Fruit fly (Drosophila melanogaster) whole organism, embryonic: ENCODE data around the gene Adgf-C.

ENCODE experiments used
- CG10147 ChIP-seq: fragments of 200-800 bp; sonication (Bioruptor generic); optimal IDR thresholded peaks from 2 replicates; lab custom pipeline; 2019; ENCODE audit warnings: missing biosample characterization, mild to moderate bottlenecking, missing genetic modification characterization, moderate library complexity
- CG10267 ChIP-seq: fragments of 200-800 bp; sonication (Bioruptor generic); optimal IDR thresholded peaks from 2 replicates; lab custom pipeline; 2018; ENCODE audit warnings: missing biosample characterization, mild to moderate bottlenecking, missing genetic modification characterization, moderate library complexity
- CG10959 ChIP-seq: fragments of 200-800 bp; sonication (Bioruptor generic); IDR thresholded peaks from 2 replicates; pipeline ENCODE4 v1.3.6; 2022; ENCODE audit warnings: missing biosample characterization, missing genetic modification characterization
- CG12155 ChIP-seq: fragments of 200-800 bp; sonication (Bioruptor generic); optimal IDR thresholded peaks from 3 replicates; lab custom pipeline; 2016; ENCODE audit warnings: missing biosample characterization, missing genetic modification characterization
- CG12219 ChIP-seq: fragments of 200-800 bp; sonication (Bioruptor generic); optimal IDR thresholded peaks from 3 replicates; lab custom pipeline; 2018; ENCODE audit warnings: missing biosample characterization, mild to moderate bottlenecking, missing genetic modification characterization
- CG12942 ChIP-seq: fragments of 200-800 bp; sonication (Bioruptor generic); optimal IDR thresholded peaks from 3 replicates; lab custom pipeline; 2016; ENCODE audit warnings: missing biosample characterization, missing genetic modification characterization
- CG14014 ChIP-seq: fragments of 200-800 bp; sonication (Bioruptor generic); IDR thresholded peaks from 2 replicates; pipeline ENCODE4 v1.3.6; 2022; ENCODE audit warnings: missing biosample characterization, missing genetic modification characterization
- CG14667 ChIP-seq: fragments of 200-800 bp; sonication (Bioruptor generic); IDR thresholded peaks from 2 replicates; pipeline ENCODE4 v1.3.6; 2022; ENCODE audit warnings: missing biosample characterization, missing genetic modification characterization
- CG15073 ChIP-seq: fragments of 200-800 bp; sonication (Bioruptor generic); optimal IDR thresholded peaks from 2 replicates; lab custom pipeline; 2016; ENCODE audit warnings: missing biosample characterization, missing genetic modification characterization
- CG15479 ChIP-seq: fragments of 200-800 bp; sonication (Bioruptor generic); optimal IDR thresholded peaks from 3 replicates; lab custom pipeline; 2019; ENCODE audit warnings: missing biosample characterization, mild to moderate bottlenecking, missing genetic modification characterization, moderate library complexity
- CG15601 ChIP-seq: fragments of 200-800 bp; sonication (Bioruptor generic); optimal IDR thresholded peaks from 3 replicates; lab custom pipeline; 2019; ENCODE audit warnings: missing biosample characterization, mild to moderate bottlenecking, missing genetic modification characterization, moderate library complexity
- CG1602 ChIP-seq: fragments of 200-800 bp; sonication (Bioruptor generic); optimal IDR thresholded peaks from 3 replicates; lab custom pipeline; 2016; ENCODE audit warnings: missing biosample characterization, missing genetic modification characterization
- CG16779 ChIP-seq: fragments of 200-800 bp; sonication (Bioruptor generic); IDR thresholded peaks from 2 replicates; pipeline ENCODE4 v1.3.6; 2022; ENCODE audit warnings: missing biosample characterization, missing genetic modification characterization
- CG17829 ChIP-seq: fragments of 200-800 bp; optimal IDR thresholded peaks from 2 replicates; lab custom pipeline; 2019; ENCODE audit warnings: missing biosample characterization, mild to moderate bottlenecking, missing genetic modification characterization, moderate library complexity
- CG2199 ChIP-seq: fragments of 200-800 bp; sonication (Bioruptor generic); IDR thresholded peaks from 3 replicates; pipeline ENCODE4 v1.3.6; 2022; ENCODE audit warnings: missing biosample characterization, missing genetic modification characterization
- CG2202 ChIP-seq: fragments of 200-800 bp; sonication (Bioruptor generic); optimal IDR thresholded peaks from 2 replicates; lab custom pipeline; 2018; ENCODE audit warnings: missing biosample characterization, mild to moderate bottlenecking, missing genetic modification characterization
- CG4360 ChIP-seq: fragments of 200-800 bp; sonication (Bioruptor generic); IDR thresholded peaks from 2 replicates; pipeline ENCODE4 v1.3.6; 2022; ENCODE audit warnings: missing biosample characterization, missing genetic modification characterization
- CG6765 ChIP-seq: fragments of 200-800 bp; sonication (Bioruptor generic); optimal IDR thresholded peaks from 3 replicates; lab custom pipeline; 2017; ENCODE audit warnings: missing biosample characterization, mild to moderate bottlenecking, missing genetic modification characterization
- CG7271 ChIP-seq: fragments of 200-800 bp; sonication (Bioruptor generic); optimal IDR thresholded peaks from 2 replicates; lab custom pipeline; 2018; ENCODE audit warnings: missing biosample characterization, mild to moderate bottlenecking, missing genetic modification characterization, moderate library complexity
- CG7372 ChIP-seq: fragments of 200-800 bp; sonication (Bioruptor generic); IDR thresholded peaks from 2 replicates; pipeline ENCODE4 v1.3.6; 2022; ENCODE audit warnings: missing biosample characterization, missing genetic modification characterization
- CG7839 ChIP-seq: fragments of 200-800 bp; sonication (Bioruptor generic); optimal IDR thresholded peaks from 3 replicates; lab custom pipeline; 2018; ENCODE audit warnings: missing biosample characterization, mild to moderate bottlenecking, missing genetic modification characterization, moderate library complexity
- CG7987 ChIP-seq: fragments of 200-800 bp; sonication (Bioruptor generic); optimal IDR thresholded peaks from 2 replicates; lab custom pipeline; 2018; ENCODE audit warnings: missing biosample characterization, mild to moderate bottlenecking, missing genetic modification characterization, moderate library complexity
- CG8944 ChIP-seq: fragments of 200-800 bp; sonication (Bioruptor generic); optimal IDR thresholded peaks from 3 replicates; lab custom pipeline; 2016; ENCODE audit warnings: missing biosample characterization, missing genetic modification characterization
- CTCF ChIP-seq: fragments of 200-800 bp; sonication (Bioruptor generic); optimal IDR thresholded peaks from 2 replicates; lab custom pipeline; 2017; ENCODE audit warnings: missing biosample characterization, mild to moderate bottlenecking, missing genetic modification characterization, moderate library complexity
- Dad ChIP-seq: fragments of 200-800 bp; sonication (Bioruptor generic); optimal IDR thresholded peaks from 3 replicates; lab custom pipeline; 2016; ENCODE audit warnings: missing biosample characterization, missing genetic modification characterization
- Elba2 ChIP-seq: fragments of 200-800 bp; sonication (Bioruptor generic); optimal IDR thresholded peaks from 3 replicates; lab custom pipeline; 2016; ENCODE audit warnings: missing biosample characterization, missing genetic modification characterization
- HLH54F ChIP-seq: fragments of 200-800 bp; sonication (Bioruptor generic); optimal IDR thresholded peaks from 3 replicates; lab custom pipeline; 2016; ENCODE audit warnings: missing biosample characterization, missing genetic modification characterization
- Kr ChIP-seq: fragments of 200-800 bp; sonication (Bioruptor generic); optimal IDR thresholded peaks from 2 replicates; lab custom pipeline; 2017; ENCODE audit warnings: missing biosample characterization, mild to moderate bottlenecking, missing genetic modification characterization
- Neu2 ChIP-seq: fragments of 200-800 bp; sonication (Bioruptor generic); optimal IDR thresholded peaks from 3 replicates; lab custom pipeline; 2016; ENCODE audit warnings: missing biosample characterization, missing genetic modification characterization, borderline replicate concordance
- Oli ChIP-seq: fragments of 200-800 bp; sonication (Bioruptor generic); optimal IDR thresholded peaks from 2 replicates; lab custom pipeline; 2018; ENCODE audit warnings: missing biosample characterization, mild to moderate bottlenecking, missing genetic modification characterization, moderate library complexity
- Opbp ChIP-seq: fragments of 200-800 bp; sonication (Bioruptor generic); IDR thresholded peaks from 3 replicates; pipeline ENCODE4 v1.3.6; 2022; ENCODE audit warnings: missing biosample characterization, missing genetic modification characterization; ENCODE audit not compliant: partially characterized antibody
- PHDP ChIP-seq: fragments of 200-800 bp; sonication (Bioruptor generic); optimal IDR thresholded peaks from 3 replicates; lab custom pipeline; 2018; ENCODE audit warnings: missing biosample characterization, mild to moderate bottlenecking, missing genetic modification characterization, moderate library complexity
- Trl ChIP-seq, 3 experiments: fragments of >200 bp in 2 of 3; fragments of 200-800 bp in 1 of 3; sonication (Bioruptor generic) in 1 of 3; optimal IDR thresholded peaks; 2 replicates in 1 of 3; 3 replicates in 2 of 3; lab custom pipeline; 2016 to 2017; ENCODE audit warnings: missing biosample characterization in 1 of 3, missing genetic modification characterization in 1 of 3
- Usf ChIP-seq: fragments of 200-800 bp; sonication (Bioruptor generic); optimal IDR thresholded peaks from 2 replicates; lab custom pipeline; 2017; ENCODE audit warnings: missing genotype, missing biosample characterization, missing genetic modification characterization
- ab ChIP-seq: fragments of 200-800 bp; sonication (Bioruptor generic); optimal IDR thresholded peaks from 2 replicates; lab custom pipeline; 2016; ENCODE audit warnings: missing biosample characterization, missing genetic modification characterization
- bcd ChIP-seq: fragments of 200-800 bp; sonication (Bioruptor generic); optimal IDR thresholded peaks from 2 replicates; lab custom pipeline; 2017; ENCODE audit warnings: missing biosample characterization, mild to moderate bottlenecking, missing genetic modification characterization
- br ChIP-seq: fragments of >200 bp; optimal IDR thresholded peaks from 2 replicates; lab custom pipeline; 2017
- crol ChIP-seq: fragments of 200-800 bp; sonication (Bioruptor generic); IDR thresholded peaks from 2 replicates; pipeline ENCODE4 v1.3.6; 2022; ENCODE audit warnings: missing biosample characterization, missing genetic modification characterization
- cwo ChIP-seq: fragments of 200-800 bp; sonication (Bioruptor generic); optimal IDR thresholded peaks from 3 replicates; lab custom pipeline; 2017; ENCODE audit warnings: missing biosample characterization, missing genetic modification characterization, mild to moderate bottlenecking, moderate library complexity, missing genetic modification reagents
- gfzf ChIP-seq: fragments of 200-800 bp; sonication (Bioruptor generic); optimal IDR thresholded peaks from 2 replicates; lab custom pipeline; 2016; ENCODE audit warnings: missing biosample characterization, mild to moderate bottlenecking, missing genetic modification characterization, moderate library complexity
- ind ChIP-seq: fragments of 200-800 bp; sonication (Bioruptor generic); optimal IDR thresholded peaks from 3 replicates; lab custom pipeline; 2016; ENCODE audit warnings: missing biosample characterization, missing genetic modification characterization
- kah ChIP-seq: fragments of 200-800 bp; sonication (Bioruptor generic); optimal IDR thresholded peaks from 2 replicates; lab custom pipeline; 2018; ENCODE audit warnings: missing biosample characterization, mild to moderate bottlenecking, missing genetic modification characterization
- lola ChIP-seq, 3 experiments: fragments of >200 bp in 2 of 3; fragments of 200-800 bp in 1 of 3; sonication (Bioruptor generic) in 1 of 3; optimal IDR thresholded peaks; 2 replicates each; lab custom pipeline; 2017 to 2019; ENCODE audit warnings: missing biosample characterization in 3 of 3, missing genetic modification characterization in 3 of 3, mild to moderate bottlenecking in 1 of 3, moderate library complexity in 1 of 3
- pho ChIP-seq: fragments of 200-800 bp; sonication (Bioruptor generic); optimal IDR thresholded peaks from 2 replicates; lab custom pipeline; 2016; ENCODE audit warnings: missing biosample characterization, missing genetic modification characterization
- pum ChIP-seq: fragments of 200-800 bp; sonication (Bioruptor generic); optimal IDR thresholded peaks from 2 replicates; lab custom pipeline; 2016; ENCODE audit warnings: missing biosample characterization, missing genetic modification characterization
- sim ChIP-seq: fragments of 200-800 bp; sonication (Bioruptor generic); IDR thresholded peaks from 2 replicates; pipeline ENCODE4 v1.3.6; 2022; ENCODE audit warnings: missing biosample characterization, missing genetic modification characterization
- slp2 ChIP-seq: fragments of 200-800 bp; sonication (Bioruptor generic); optimal IDR thresholded peaks from 2 replicates; lab custom pipeline; 2016; ENCODE audit warnings: missing biosample characterization, missing genetic modification characterization
- so ChIP-seq: fragments of 200-800 bp; sonication (Bioruptor generic); IDR thresholded peaks from 3 replicates; pipeline ENCODE4 v1.3.6; 2022; ENCODE audit warnings: missing biosample characterization, missing genetic modification characterization
- sob ChIP-seq: fragments of 200-800 bp; sonication (Bioruptor generic); IDR thresholded peaks from 2 replicates; pipeline ENCODE4 v1.3.6; 2022; ENCODE audit warnings: missing biosample characterization, missing genetic modification characterization
- tx ChIP-seq: fragments of 200-800 bp; sonication (Bioruptor generic); optimal IDR thresholded peaks from 2 replicates; lab custom pipeline; 2016; ENCODE audit warnings: missing biosample characterization, missing genetic modification characterization
- wdn ChIP-seq: fragments of 200-800 bp; sonication (Bioruptor generic); IDR thresholded peaks from 2 replicates; pipeline ENCODE4 v1.3.6; 2022; ENCODE audit warnings: missing biosample characterization, missing genetic modification characterization
- wek ChIP-seq: fragments of 200-800 bp; sonication (Bioruptor generic); optimal IDR thresholded peaks from 3 replicates; lab custom pipeline; 2018; ENCODE audit warnings: missing biosample characterization, mild to moderate bottlenecking, missing genetic modification characterization, moderate library complexity

The Adgf-C gene

DNA sequence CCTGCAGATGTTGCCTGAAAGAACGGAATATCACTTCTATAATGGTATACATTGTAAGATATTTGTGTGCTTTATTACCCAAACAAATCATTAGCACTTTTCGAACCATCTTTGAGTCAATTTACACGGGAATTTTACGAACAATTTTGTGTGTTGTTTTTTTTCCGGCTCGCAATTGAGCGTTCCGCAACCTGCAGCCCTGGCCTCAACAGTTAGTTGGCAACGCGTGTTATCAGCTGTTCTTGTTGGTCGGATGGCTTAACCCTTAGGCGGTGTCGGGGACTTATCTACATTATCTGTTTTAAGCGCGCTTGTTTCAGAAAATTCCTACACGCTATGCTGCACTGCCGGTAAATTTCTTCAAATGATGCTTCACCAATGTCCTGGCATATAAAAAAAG lies 4.1 kb downstream of the Adgf-C start (continued):
- no peak for TF ChIP-seq wdn (GFP tag; lab: Robert Waterston, UW)
- TF ChIP-seq wek (GFP tag; lab: Kevin White, UChicago) = no peak
- peak; percentile 78 for TF ChIP-seq CG2199 (GFP tag; lab: Robert Waterston, UW)
- no peak for TF ChIP-seq HLH54F (GFP tag; lab: Kevin White, UChicago)
- TF ChIP-seq pho (GFP tag; lab: Kevin White, UChicago) = no peak
- peak; percentile 39; the same call in 1 of the 3 replicates for TF ChIP-seq so
- TF ChIP-seq Neu2 (GFP tag; lab: Kevin White, UChicago) = no peak
- TF ChIP-seq CG14667 (GFP tag; lab: Robert Waterston, UW) = no peak
- TF ChIP-seq tx (GFP tag; lab: Kevin White, UChicago) = no peak
- no peak for TF ChIP-seq Oli (tag; lab: Kevin White, UChicago)
- no peak for TF ChIP-seq Trl (optimal IDR thresholded peaks at IDR 0.05; lab: Kevin White, UChicago)
- no peak for TF ChIP-seq Trl (GFP tag; optimal IDR thresholded peaks at IDR 0.05; lab: Kevin White, UChicago)
- no peak for TF ChIP-seq CG15601 (tag; lab: Kevin White, UChicago)
- no peak for TF ChIP-seq ab (GFP tag; lab: Kevin White, UChicago)
- TF ChIP-seq CG12155 (GFP tag; lab: Kevin White, UChicago) = no peak
- TF ChIP-seq PHDP = peak; percentile 24
- TF ChIP-seq pum (GFP tag; lab: Kevin White, UChicago) = no peak
- peak; percentile 1 for TF ChIP-seq CG10267
- TF ChIP-seq CG12219 (GFP tag; lab: Kevin White, UChicago) = no peak
- TF ChIP-seq Usf (GFP tag; lab: Kevin White, UChicago) = no peak
- no peak for TF ChIP-seq br (lab: Kevin White, UChicago)
- TF ChIP-seq CG10147 (GFP tag; lab: Kevin White, UChicago) = no peak
- TF ChIP-seq Kr (GFP tag; lab: Kevin White, UChicago) = no peak
- peak; percentile 9 for TF ChIP-seq CG7987 (GFP tag; lab: Kevin White, UChicago)
- no peak for TF ChIP-seq cwo (GFP tag; lab: Kevin White, UChicago)
- TF ChIP-seq Elba2 (GFP tag; lab: Kevin White, UChicago) = no peak
- 0 out of 3 replicates have a peak, but pooled peaks have one; percentile 32 for TF ChIP-seq Opbp (GFP tag; lab: Robert Waterston, UW)
- peak; percentile 15 for TF ChIP-seq CG7839 (tag; lab: Kevin White, UChicago)
- TF ChIP-seq CG8944 (GFP tag; lab: Kevin White, UChicago) = no peak
- no peak for TF ChIP-seq CG15479 (GFP tag; lab: Kevin White, UChicago)
- TF ChIP-seq CG6765 (GFP tag; lab: Kevin White, UChicago) = no peak
- peak; percentile 98 for TF ChIP-seq CG10959
- no peak for TF ChIP-seq CG7372 (GFP tag; lab: Robert Waterston, UW)
- no peak for TF ChIP-seq CG16779 (GFP tag; lab: Robert Waterston, UW)
- TF ChIP-seq CTCF = peak; percentile 40
- no peak for TF ChIP-seq CG7271 (tag; lab: Kevin White, UChicago)
- peak; percentile 4 for TF ChIP-seq CG17829 (tag; lab: Kevin White, UChicago)
- TF ChIP-seq CG15073 = no peak
- no peak for TF ChIP-seq sim (GFP tag; lab: Robert Waterston, UW)
- no peak for TF ChIP-seq crol (GFP tag; lab: Robert Waterston, UW)
- no peak for TF ChIP-seq CG1602 (GFP tag; lab: Kevin White, UChicago)
- TF ChIP-seq kah = no peak
- TF ChIP-seq sob (GFP tag; lab: Robert Waterston, UW) = no peak
- no peak for TF ChIP-seq ind
- TF ChIP-seq lola (GFP tag; optimal IDR thresholded peaks at IDR 0.05; lab: Kevin White, UChicago) = no peak
- TF ChIP-seq bcd (GFP tag; lab: Kevin White, UChicago) = no peak
- no peak for TF ChIP-seq CG12942 (GFP tag; lab: Kevin White, UChicago)
- TF ChIP-seq Dad (GFP tag; lab: Kevin White, UChicago) = no peak
- TF ChIP-seq gfzf = no peak
- no peak for TF ChIP-seq CG4360
- peak; percentile 26; the same call in 1 of the 2 replicates for TF ChIP-seq CG14014 (GFP tag; lab: Robert Waterston, UW)
- no peak for TF ChIP-seq slp2
- TF ChIP-seq CG2202 (tag; lab: Kevin White, UChicago) = no peak
